Fruit fly (Drosophila melanogaster): ENCODE data around the gene mEFG1.
A peak's percentile ranks its signal among the peaks of the same experiment; 100 is the strongest.

dm6 chr2L:7261989-7262388, 39.1 kb upstream of the mEFG1 start:
- peak; percentile 74 for TF ChIP-seq Met (GFP tag; optimal IDR thresholded peaks at IDR 0.05)
- no peak for TF ChIP-seq Hr4 (GFP tag; optimal IDR thresholded peaks at IDR 0.05)
- peak; percentile 67 for TF ChIP-seq CG31627 (GFP tag; optimal IDR thresholded peaks at IDR 0.05)
- TF ChIP-seq Ets21C (GFP tag; optimal IDR thresholded peaks at IDR 0.05): peak; percentile 57
- peak; percentile 72 for TF ChIP-seq cyc (GFP tag; optimal IDR thresholded peaks at IDR 0.05)
- TF ChIP-seq Hr39 (GFP tag; optimal IDR thresholded peaks at IDR 0.05): peak; percentile 74
- peak; percentile 39 for TF ChIP-seq OdsH (GFP tag; optimal IDR thresholded peaks at IDR 0.05)
- TF ChIP-seq pdm3 (GFP tag; optimal IDR thresholded peaks at IDR 0.05): peak; percentile 47
- TF ChIP-seq CG8319 (GFP tag; optimal IDR thresholded peaks at IDR 0.05): no peak
- peak; percentile 39 for TF ChIP-seq CG32006 (GFP tag; optimal IDR thresholded peaks at IDR 0.05)
- TF ChIP-seq CG34406 (GFP tag; optimal IDR thresholded peaks at IDR 0.05): peak; percentile 59
